Worm (Caenorhabditis elegans): ENCODE results near the gene dyf-4.

Gene dyf-4

DNA sequence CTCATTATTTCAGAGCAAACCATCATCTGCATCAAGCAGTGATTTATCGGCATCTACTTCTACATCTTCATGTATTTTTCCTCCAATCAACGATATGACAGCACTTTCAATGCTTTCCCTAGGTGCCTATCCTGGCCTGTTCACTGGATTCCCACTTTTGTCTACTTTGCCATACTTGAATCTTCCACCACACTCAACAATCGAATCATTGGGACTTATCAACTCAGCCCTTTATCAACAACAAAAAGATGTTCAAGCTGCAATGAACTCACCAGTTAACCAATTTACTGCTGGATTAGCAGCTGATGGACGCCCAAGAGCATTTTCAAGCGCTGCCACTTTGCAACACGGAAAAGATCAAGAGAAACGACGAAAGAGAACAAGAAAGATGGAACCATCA, 15.7 kb upstream of the dyf-4 start:
- TF ChIP-seq unc-62 (GFP tag; optimal IDR thresholded peaks at IDR 0.05 in 1 of 2), result peak in 1 of 2 experiments; percentile 98
- no peak for TF ChIP-seq unc-62 (tag; optimal IDR thresholded peaks at IDR 0.05)
- no peak for TF ChIP-seq egl-27 (tag; optimal IDR thresholded peaks at IDR 0.05)

DNA sequence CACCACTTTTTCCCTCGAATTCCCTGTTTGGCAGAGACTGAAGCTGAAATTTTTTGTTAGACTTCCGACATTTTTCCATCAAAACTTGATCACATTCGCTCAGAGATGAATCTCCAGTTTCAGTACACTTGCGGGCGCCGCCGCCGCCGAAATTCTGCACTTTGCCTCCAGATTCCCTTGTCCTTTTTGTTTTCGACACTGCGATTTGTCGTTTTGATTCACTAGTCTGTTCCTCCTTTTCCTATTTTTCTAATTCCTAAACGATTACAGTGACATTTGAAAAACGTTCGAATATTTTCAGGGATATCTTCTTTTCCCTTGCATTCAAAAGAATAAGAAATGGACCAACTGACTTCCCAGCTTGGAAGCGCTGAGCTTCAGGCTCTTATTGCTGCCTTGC, 15.2 kb upstream of the dyf-4 start, which contains the start of gene F45D3.2:
F45D3.2 (plus strand) TSS at position 301 of the 400 bp plus-strand sequence.
- TF ChIP-seq attf-4 (tag; optimal IDR thresholded peaks at IDR 0.05) (no peak), aha-1 (tag) (peak; percentile 29)

DNA sequence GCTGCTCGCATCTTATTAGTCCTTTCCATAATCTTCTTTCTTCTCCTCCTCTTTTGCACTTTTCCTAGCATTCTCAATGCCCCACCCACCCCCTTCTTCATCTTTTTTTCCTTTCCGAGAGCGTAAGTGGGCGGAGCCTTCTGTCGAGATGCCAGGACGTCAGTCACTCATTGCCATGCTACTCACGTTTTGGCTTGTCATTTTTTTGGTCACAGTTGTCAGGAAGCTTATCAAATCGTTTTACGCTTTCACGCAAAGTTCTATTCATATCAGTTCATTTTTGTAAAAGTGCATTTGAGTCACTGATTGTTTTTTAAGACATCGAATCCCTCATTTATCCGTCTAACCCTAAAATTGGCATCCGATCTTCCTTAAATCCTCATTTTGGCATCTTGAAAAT, 14.5 kb upstream of the dyf-4 start:
- TF ChIP-seq nhr-6 (tag; optimal IDR thresholded peaks at IDR 0.05) (no peak), dve-1 (tag; optimal IDR thresholded peaks at IDR 0.05; ENCODE audit: insufficient read depth) (peak; percentile 27), nhr-28 (tag; optimal IDR thresholded peaks at IDR 0.05) (no peak), mxl-3 (GFP tag; optimal IDR thresholded peaks at IDR 0.05) (peak; percentile 13), mep-1 (tag; optimal IDR thresholded peaks at IDR 0.05) (peak; percentile 31), Y5F2A.4 (GFP tag; optimal IDR thresholded peaks at IDR 0.05) (no peak), nhr-25 (tag; optimal IDR thresholded peaks at IDR 0.05; ENCODE audit: borderline replicate concordance, insufficient read depth) (no peak), nhr-48 (tag; optimal IDR thresholded peaks at IDR 0.05) (no peak), aha-1 (tag) (peak; percentile 34), lin-39 (tag; optimal IDR thresholded peaks at IDR 0.05) (no peak), hif-1 (tag; optimal IDR thresholded peaks at IDR 0.05) (no peak), tra-1 (GFP tag; IDR thresholded peaks at IDR 0.05) (no peak), spr-3 (GFP tag; optimal IDR thresholded peaks at IDR 0.05) (no peak), zag-1 (tag; optimal IDR thresholded peaks at IDR 0.05) (no peak), hlh-30 (tag; optimal IDR thresholded peaks at IDR 0.05; ENCODE audit: insufficient read depth) (peak; percentile 3), attf-4 (tag; optimal IDR thresholded peaks at IDR 0.05) (no peak), lim-7 (GFP tag; IDR thresholded peaks at IDR 0.05) (no peak), lin-38 (GFP tag; IDR thresholded peaks at IDR 0.05) (no peak), nhr-10 (tag; optimal IDR thresholded peaks at IDR 0.05) (no peak), ZK337.2 (GFP tag; IDR thresholded peaks at IDR 0.05) (no peak), mdt-29 (GFP tag; IDR thresholded peaks at IDR 0.05) (no peak), cey-2 (tag; optimal IDR thresholded peaks at IDR 0.05; ENCODE audit: borderline replicate concordance, insufficient read depth) (no peak), mes-2 (tag; optimal IDR thresholded peaks at IDR 0.05; ENCODE audit: poor library complexity, severe bottlenecking) (peak; percentile 34), F37D6.2 (tag; optimal IDR thresholded peaks at IDR 0.05) (no peak), snpc-1.2 (GFP tag; IDR thresholded peaks at IDR 0.05) (no peak), hlh-11 (tag; optimal IDR thresholded peaks at IDR 0.05) (peak; percentile 33), daf-12 (tag; optimal IDR thresholded peaks at IDR 0.05) (no peak), ceh-62 (tag; optimal IDR thresholded peaks at IDR 0.05) (no peak), spr-1 (tag; optimal IDR thresholded peaks at IDR 0.05) (no peak), F44E2.7 (GFP tag; IDR thresholded peaks at IDR 0.05) (no peak), ceh-82 (tag; optimal IDR thresholded peaks at IDR 0.05) (no peak), php-3 (GFP tag; IDR thresholded peaks at IDR 0.05) (no peak), unc-130 (GFP tag; optimal IDR thresholded peaks at IDR 0.05) (no peak), nhr-77 (tag; optimal IDR thresholded peaks at IDR 0.05) (no peak), hmg-1.1 (GFP tag; IDR thresholded peaks at IDR 0.05) (no peak), daf-8 (GFP tag; IDR thresholded peaks at IDR 0.05) (no peak), skn-1 (tag; optimal IDR thresholded peaks at IDR 0.05) (no peak), pha-4 (GFP tag; IDR thresholded peaks at IDR 0.05) (no peak), pha-4 (tag; optimal IDR thresholded peaks at IDR 0.05) (no peak), egl-43 (GFP tag; IDR thresholded peaks at IDR 0.05) (no peak), nhr-102 (tag; optimal IDR thresholded peaks at IDR 0.05) (no peak), zfp-2 (tag; optimal IDR thresholded peaks at IDR 0.05) (no peak), set-16 (GFP tag; IDR thresholded peaks at IDR 0.05) (no peak), vab-7 (GFP tag; IDR thresholded peaks at IDR 0.05) (no peak), F10B5.3 (tag; optimal IDR thresholded peaks at IDR 0.05) (no peak)
